Fruit fly (Drosophila melanogaster) whole organism, embryonic: ENCODE data around the gene CHES-1-like.

ENCODE experiments used
- Antp ChIP-seq: fragments of 200-800 bp; sonication (Bioruptor generic); optimal IDR thresholded peaks from 3 replicates; lab custom pipeline; 2016; ENCODE audit warnings: missing biosample characterization, missing genetic modification characterization
- B-H2 ChIP-seq: fragments of 200-800 bp; sonication (Bioruptor generic); optimal IDR thresholded peaks from 2 replicates; lab custom pipeline; 2018; ENCODE audit warnings: missing biosample characterization, mild to moderate bottlenecking, missing genetic modification characterization
- CG10274 ChIP-seq: fragments of 200-800 bp; sonication (Bioruptor generic); optimal IDR thresholded peaks from 3 replicates; lab custom pipeline; 2017; ENCODE audit warnings: missing biosample characterization, mild to moderate bottlenecking, missing genetic modification characterization
- CG11085 ChIP-seq: fragments of 200-800 bp; sonication (Bioruptor generic); IDR thresholded peaks from 2 replicates; pipeline ENCODE4 v1.3.6; 2022; ENCODE audit warnings: missing biosample characterization, missing genetic modification characterization
- CG14014 ChIP-seq: fragments of 200-800 bp; sonication (Bioruptor generic); IDR thresholded peaks from 2 replicates; pipeline ENCODE4 v1.3.6; 2022; ENCODE audit warnings: missing biosample characterization, missing genetic modification characterization
- CG14965 ChIP-seq: fragments of 200-800 bp; sonication (Bioruptor generic); optimal IDR thresholded peaks from 2 replicates; lab custom pipeline; 2016; ENCODE audit warnings: missing biosample characterization, missing genetic modification characterization, borderline replicate concordance
- CG15696 ChIP-seq: fragments of 200-800 bp; sonication (Bioruptor generic); optimal IDR thresholded peaks from 2 replicates; lab custom pipeline; 2019; ENCODE audit warnings: missing biosample characterization, mild to moderate bottlenecking, missing genetic modification characterization, moderate library complexity
- CG16813 ChIP-seq: fragments of 200-800 bp; sonication (Bioruptor generic); IDR thresholded peaks from 3 replicates; pipeline ENCODE4 v1.3.6; 2022; ENCODE audit warnings: missing biosample characterization, missing genetic modification characterization; ENCODE audit not compliant: partially characterized antibody
- CG16863 ChIP-seq: fragments of 200-800 bp; sonication (Bioruptor generic); optimal IDR thresholded peaks from 3 replicates; lab custom pipeline; 2016; ENCODE audit warnings: missing biosample characterization, missing genetic modification characterization
- CG17361 ChIP-seq: fragments of 200-800 bp; sonication (Bioruptor generic); IDR thresholded peaks from 3 replicates; pipeline ENCODE4 v1.3.6; 2022; ENCODE audit warnings: missing biosample characterization, missing genetic modification characterization
- CG18476 ChIP-seq: fragments of 200-800 bp; sonication (Bioruptor generic); optimal IDR thresholded peaks from 2 replicates; lab custom pipeline; 2016; ENCODE audit warnings: missing biosample characterization, mild to moderate bottlenecking, missing genetic modification characterization
- CG18599 ChIP-seq: fragments of 200-800 bp; sonication (Bioruptor generic); optimal IDR thresholded peaks from 3 replicates; lab custom pipeline; 2017; ENCODE audit warnings: missing biosample characterization, missing genetic modification characterization, mild to moderate bottlenecking, moderate library complexity, missing genetic modification reagents
- CG18764 ChIP-seq: fragments of 200-800 bp; sonication (Bioruptor generic); optimal IDR thresholded peaks from 3 replicates; lab custom pipeline; 2016; ENCODE audit warnings: missing biosample characterization, missing genetic modification characterization
- CG30431 ChIP-seq: fragments of 200-800 bp; sonication (Bioruptor generic); optimal IDR thresholded peaks from 2 replicates; lab custom pipeline; 2017; ENCODE audit warnings: missing biosample characterization, missing genetic modification characterization
- CG31365 ChIP-seq: fragments of 200-800 bp; sonication (Bioruptor generic); optimal IDR thresholded peaks from 2 replicates; lab custom pipeline; 2018; ENCODE audit warnings: missing biosample characterization, mild to moderate bottlenecking, missing genetic modification characterization
- CG4854 ChIP-seq: fragments of 200-800 bp; sonication (Bioruptor generic); optimal IDR thresholded peaks from 2 replicates; lab custom pipeline; 2016; ENCODE audit warnings: missing biosample characterization, missing genetic modification characterization, inconsistent platforms
- CkIIα-i1 ChIP-seq: fragments of 200-800 bp; sonication (Bioruptor generic); IDR thresholded peaks from 2 replicates; pipeline ENCODE4 v1.3.6; 2022; ENCODE audit warnings: missing biosample characterization, missing genetic modification characterization
- Doc2 ChIP-seq: fragments of 200-800 bp; sonication (Bioruptor generic); IDR thresholded peaks from 2 replicates; pipeline ENCODE4 v1.3.6; 2022; ENCODE audit warnings: missing biosample characterization, missing genetic modification characterization
- GATAe ChIP-seq: fragments of 200-800 bp; sonication (Bioruptor generic); conservative IDR thresholded peaks from 2 replicates; pipeline ENCODE4 v1.3.6; 2022; ENCODE audit warnings: missing biosample characterization, missing genetic modification characterization
- Gsc ChIP-seq: fragments of 200-800 bp; sonication (Bioruptor generic); IDR thresholded peaks from 2 replicates; pipeline ENCODE4 v1.3.6; 2022; ENCODE audit warnings: missing biosample characterization, missing genetic modification characterization
- HmgD ChIP-seq: fragments of 200-800 bp; sonication (Bioruptor generic); optimal IDR thresholded peaks from 3 replicates; lab custom pipeline; 2016; ENCODE audit warnings: missing biosample characterization, missing genetic modification characterization
- Hmr ChIP-seq: fragments of 200-800 bp; sonication (Bioruptor generic); optimal IDR thresholded peaks from 3 replicates; lab custom pipeline; 2017; ENCODE audit warnings: mild to moderate bottlenecking, missing biosample characterization, missing genetic modification reagents, missing genetic modification characterization
- Lpt ChIP-seq: fragments of >200 bp; optimal IDR thresholded peaks from 2 replicates; lab custom pipeline; 2018; ENCODE audit warnings: missing biosample characterization, missing genetic modification characterization
- Mad ChIP-seq: fragments of 200-800 bp; sonication (Bioruptor generic); optimal IDR thresholded peaks from 2 replicates; lab custom pipeline; 2016; ENCODE audit warnings: missing biosample characterization, missing genetic modification characterization
- Med ChIP-seq: fragments of 200-800 bp; sonication (Bioruptor generic); peaks from one replicate; lab custom pipeline; 2016; ENCODE audit warnings: missing biosample characterization, missing genetic modification characterization, mild to moderate bottlenecking, inconsistent platforms, moderate library complexity
- Oli ChIP-seq: fragments of 200-800 bp; sonication (Bioruptor generic); optimal IDR thresholded peaks from 2 replicates; lab custom pipeline; 2018; ENCODE audit warnings: missing biosample characterization, mild to moderate bottlenecking, missing genetic modification characterization, moderate library complexity
- Rfx ChIP-seq: fragments of 200-800 bp; sonication (Bioruptor generic); IDR thresholded peaks from 2 replicates; pipeline ENCODE4 v1.3.6; 2022; ENCODE audit warnings: missing biosample characterization, missing genetic modification characterization
- Tbp ChIP-seq: fragments of >200 bp; optimal IDR thresholded peaks from 2 replicates; lab custom pipeline; 2018; ENCODE audit warnings: missing biosample characterization, missing genetic modification characterization
- bowl ChIP-seq: fragments of 200-800 bp; sonication (Bioruptor generic); IDR thresholded peaks from 2 replicates; pipeline ENCODE4 v1.3.6; 2022; ENCODE audit warnings: missing biosample characterization, missing genetic modification characterization
- bsh ChIP-seq, 2 experiments: fragments of 200-800 bp; sonication (Bioruptor generic); optimal IDR thresholded peaks; 2 replicates each; lab custom pipeline; 2017 to 2018; ENCODE audit warnings: mild to moderate bottlenecking in 2 of 2, missing biosample characterization in 2 of 2, missing genetic modification characterization in 2 of 2, moderate library complexity in 1 of 2
- chm ChIP-seq: fragments of 200-800 bp; sonication (Bioruptor generic); IDR thresholded peaks from 2 replicates; pipeline ENCODE4 v1.3.6; 2022; ENCODE audit warnings: missing biosample characterization, missing genetic modification characterization
- chn ChIP-seq: fragments of 200-800 bp; sonication (Bioruptor generic); optimal IDR thresholded peaks from 2 replicates; lab custom pipeline; 2016; ENCODE audit warnings: missing biosample characterization, missing genetic modification characterization
- ci ChIP-seq: fragments of 200-800 bp; sonication (Bioruptor generic); IDR thresholded peaks from 3 replicates; pipeline ENCODE4 v1.3.6; 2022; ENCODE audit warnings: missing biosample characterization, missing genetic modification characterization
- dimm ChIP-seq: fragments of 200-800 bp; sonication (Bioruptor generic); IDR thresholded peaks from 2 replicates; pipeline ENCODE4 v1.3.6; 2022; ENCODE audit warnings: missing biosample characterization, missing genetic modification characterization
- disco-r ChIP-seq: fragments of 200-800 bp; sonication (Bioruptor generic); optimal IDR thresholded peaks from 2 replicates; lab custom pipeline; 2016; ENCODE audit warnings: missing biosample characterization, missing genetic modification characterization
- dmrt99B ChIP-seq: fragments of 200-800 bp; sonication (Bioruptor generic); optimal IDR thresholded peaks from 2 replicates; lab custom pipeline; 2018; ENCODE audit warnings: missing biosample characterization, mild to moderate bottlenecking, missing genetic modification characterization, moderate library complexity
- gce ChIP-seq: fragments of 200-800 bp; sonication (Bioruptor generic); IDR thresholded peaks from 3 replicates; pipeline ENCODE4 v1.3.6; 2022; ENCODE audit warnings: missing biosample characterization, missing genetic modification characterization
- gcm2 ChIP-seq: fragments of 200-800 bp; sonication (Bioruptor generic); optimal IDR thresholded peaks from 2 replicates; lab custom pipeline; 2016; ENCODE audit warnings: missing biosample characterization, missing genetic modification characterization
- h ChIP-seq: fragments of >200 bp; optimal IDR thresholded peaks from 2 replicates; lab custom pipeline; 2017
- hb ChIP-seq: fragments of 200-800 bp; sonication (Bioruptor generic); IDR thresholded peaks from 3 replicates; pipeline ENCODE4 v1.3.6; 2022; ENCODE audit warnings: missing biosample characterization, missing genetic modification characterization; ENCODE audit not compliant: partially characterized antibody
- kni ChIP-seq: fragments of 200-800 bp; sonication (Bioruptor generic); optimal IDR thresholded peaks from 3 replicates; lab custom pipeline; 2017; ENCODE audit warnings: mild to moderate bottlenecking, missing biosample characterization, missing genetic modification reagents, missing genetic modification characterization
- lab ChIP-seq: fragments of 200-800 bp; sonication (Bioruptor generic); optimal IDR thresholded peaks from 3 replicates; lab custom pipeline; 2017; ENCODE audit warnings: missing biosample characterization, missing genetic modification characterization, mild to moderate bottlenecking, moderate library complexity, missing genetic modification reagents
- lilli ChIP-seq: fragments of 200-800 bp; sonication (Bioruptor generic); optimal IDR thresholded peaks from 3 replicates; lab custom pipeline; 2016; ENCODE audit warnings: missing biosample characterization, missing genetic modification characterization
- nerfin-2 ChIP-seq: fragments of 200-800 bp; sonication (Bioruptor generic); IDR thresholded peaks from 2 replicates; pipeline ENCODE4 v1.3.6; 2022; ENCODE audit warnings: missing biosample characterization, missing genetic modification characterization; ENCODE audit not compliant: partially characterized antibody
- org-1 ChIP-seq: fragments of 200-800 bp; sonication (Bioruptor generic); optimal IDR thresholded peaks from 2 replicates; lab custom pipeline; 2017; ENCODE audit warnings: missing biosample characterization, missing genetic modification characterization
- peb ChIP-seq: fragments of 200-800 bp; sonication (Bioruptor generic); IDR thresholded peaks from 2 replicates; pipeline ENCODE4 v1.3.6; 2022; ENCODE audit warnings: missing biosample characterization, missing genetic modification characterization
- psq ChIP-seq: fragments of 200-800 bp; sonication (Bioruptor generic); optimal IDR thresholded peaks from 2 replicates; lab custom pipeline; 2017; ENCODE audit warnings: missing biosample characterization, missing genetic modification characterization
- ro ChIP-seq: fragments of 200-800 bp; sonication (Bioruptor generic); IDR thresholded peaks from 2 replicates; pipeline ENCODE4 v1.3.6; 2022; ENCODE audit warnings: missing biosample characterization, missing genetic modification characterization
- slbo ChIP-seq: fragments of 200-800 bp; sonication (Bioruptor generic); IDR thresholded peaks from 2 replicates; pipeline ENCODE4 v1.3.6; 2022; ENCODE audit warnings: missing biosample characterization, missing genetic modification characterization
- sr ChIP-seq: fragments of 200-800 bp; sonication (Bioruptor generic); IDR thresholded peaks from 3 replicates; pipeline ENCODE4 v1.3.6; 2022; ENCODE audit warnings: missing biosample characterization, missing genetic modification characterization
- tin ChIP-seq: fragments of 200-800 bp; sonication (Bioruptor generic); optimal IDR thresholded peaks from 3 replicates; lab custom pipeline; 2016; ENCODE audit warnings: missing biosample characterization, missing genetic modification characterization
- z ChIP-seq: fragments of 200-800 bp; sonication (Bioruptor generic); IDR thresholded peaks from 3 replicates; pipeline ENCODE4 v1.3.6; 2022; ENCODE audit warnings: missing biosample characterization, missing genetic modification characterization
- zen2 ChIP-seq: fragments of 200-800 bp; sonication (Bioruptor generic); IDR thresholded peaks from 3 replicates; pipeline ENCODE4 v1.3.6; 2022; ENCODE audit warnings: missing biosample characterization, missing genetic modification characterization; ENCODE audit not compliant: partially characterized antibody

CHES-1-like gene

DNA sequence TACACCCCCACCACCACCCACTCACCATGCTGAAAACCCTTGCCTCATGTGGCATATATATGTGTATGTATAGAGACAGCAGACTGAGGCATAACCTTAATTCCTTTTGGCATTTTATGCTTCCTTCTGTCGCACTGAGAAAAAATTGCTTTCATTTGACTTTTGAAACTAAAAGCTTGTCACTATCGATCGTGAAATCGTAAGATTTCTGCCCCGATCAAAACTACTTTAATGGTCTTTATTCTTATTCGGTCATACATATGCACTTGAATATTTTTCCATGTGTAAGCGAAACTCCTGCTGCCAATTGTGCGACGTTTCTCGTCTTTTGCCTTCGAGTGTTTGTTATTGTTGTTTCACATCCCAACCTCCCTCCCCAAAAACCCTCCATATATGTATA lies 51.8 kb downstream of the CHES-1-like start (continued):
- TF ChIP-seq org-1 (GFP tag; lab: Kevin White, UChicago): no peak
- no peak for TF ChIP-seq sr (GFP tag; lab: Robert Waterston, UW)
- TF ChIP-seq Med (GFP tag; lab: Kevin White, UChicago): peak; percentile 71
- no peak for TF ChIP-seq Rfx (GFP tag; lab: Robert Waterston, UW)
- no peak for TF ChIP-seq gce (GFP tag; lab: Robert Waterston, UW)
- no peak for TF ChIP-seq dimm
- no peak for TF ChIP-seq chn
- TF ChIP-seq nerfin-2 (GFP tag; lab: Robert Waterston, UW): no peak
- peak; percentile 15 for TF ChIP-seq Hmr (GFP tag; lab: Kevin White, UChicago)
- no peak for TF ChIP-seq Oli (tag; lab: Kevin White, UChicago)
- no peak for TF ChIP-seq CG14965 (GFP tag; lab: Kevin White, UChicago)
- no peak for TF ChIP-seq GATAe (GFP tag; lab: Robert Waterston, UW)
- no peak for TF ChIP-seq CG16863
- TF ChIP-seq hb (GFP tag; lab: Robert Waterston, UW): no peak
- no peak for TF ChIP-seq bowl (GFP tag; lab: Robert Waterston, UW)
- no peak for TF ChIP-seq CG11085
- TF ChIP-seq Tbp (GFP tag; lab: Kevin White, UChicago): no peak
- TF ChIP-seq B-H2 (GFP tag; lab: Kevin White, UChicago): no peak
- TF ChIP-seq Mad: no peak
- peak; percentile 4 for TF ChIP-seq dmrt99B (tag; lab: Kevin White, UChicago)
- TF ChIP-seq CG14014 (GFP tag; lab: Robert Waterston, UW): no peak
- TF ChIP-seq z: no peak
- TF ChIP-seq disco-r: no peak
- TF ChIP-seq zen2 (GFP tag; lab: Robert Waterston, UW): no peak
- TF ChIP-seq Antp (GFP tag; lab: Kevin White, UChicago): no peak
- TF ChIP-seq CG4854 (GFP tag; lab: Kevin White, UChicago): no peak
- TF ChIP-seq tin (GFP tag; lab: Kevin White, UChicago): peak; percentile 0
- TF ChIP-seq Lpt (GFP tag; lab: Kevin White, UChicago): no peak
- TF ChIP-seq CG15696 (tag; lab: Kevin White, UChicago): no peak
- TF ChIP-seq slbo (GFP tag; lab: Robert Waterston, UW): 0 out of 2 replicates have a peak, but pooled peaks have one; percentile 17
- no peak for TF ChIP-seq lilli
- TF ChIP-seq gcm2 (GFP tag; lab: Kevin White, UChicago): no peak
- TF ChIP-seq CkIIα-i1: no peak
- peak; percentile 33 for TF ChIP-seq lab
- TF ChIP-seq bsh (GFP tag; optimal IDR thresholded peaks at IDR 0.05; lab: Kevin White, UChicago): peak in 1 of 2 experiments; percentile 23
- TF ChIP-seq CG18599 (GFP tag; lab: Kevin White, UChicago): peak; percentile 30
- no peak for TF ChIP-seq HmgD (GFP tag; lab: Kevin White, UChicago)
- TF ChIP-seq CG18764: no peak
- no peak for TF ChIP-seq CG18476
- TF ChIP-seq peb (GFP tag; lab: Robert Waterston, UW): no peak
- TF ChIP-seq ci: no peak
- no peak for TF ChIP-seq CG30431 (GFP tag; lab: Kevin White, UChicago)
- no peak for TF ChIP-seq CG10274
- TF ChIP-seq CG17361 (GFP tag; lab: Robert Waterston, UW): no peak
- TF ChIP-seq kni: no peak
- TF ChIP-seq psq: no peak
- no peak for TF ChIP-seq h
- no peak for TF ChIP-seq CG16813
- TF ChIP-seq Doc2 (GFP tag; lab: Robert Waterston, UW): no peak
- TF ChIP-seq Gsc (GFP tag; lab: Robert Waterston, UW): no peak
- no peak for TF ChIP-seq chm (GFP tag; lab: Robert Waterston, UW)
- TF ChIP-seq CG31365 (tag; lab: Kevin White, UChicago): no peak
- no peak for TF ChIP-seq ro (GFP tag; lab: Robert Waterston, UW)
